Worm (Caenorhabditis elegans) whole organism, mixed stage, embryonic: ENCODE results near the gene spe-18.
A peak's percentile ranks its signal among the peaks of the same experiment; 100 is the strongest.

ENCODE experiments used
- M03D4.4 ChIP-seq: sonication (generic microtip); optimal IDR thresholded peaks from 2 replicates; lab custom pipeline; 2017; ENCODE audit warnings: mild to moderate bottlenecking, missing genetic modification characterization, missing compliant biosample characterization
- bed-3 ChIP-seq: fragments of 200-800 bp; sonication (Bioruptor generic); optimal IDR thresholded peaks from 3 replicates; lab custom pipeline; 2018; ENCODE audit warnings: mild to moderate bottlenecking, missing genetic modification characterization, moderate library complexity, missing compliant biosample characterization
- blmp-1 ChIP-seq: fragments of 150-350 bp; optimal IDR thresholded peaks from 2 replicates; lab custom pipeline; 2014; ENCODE audit warnings: missing biosample characterization, missing genetic modification characterization
- ceh-39 ChIP-seq: fragments of 150-350 bp; optimal IDR thresholded peaks from 2 replicates; lab custom pipeline; 2014; ENCODE audit warnings: missing biosample characterization, missing genetic modification characterization
- ceh-43 ChIP-seq: fragments of 200-800 bp; sonication (Bioruptor generic); optimal IDR thresholded peaks from 2 replicates; lab custom pipeline; 2018; ENCODE audit warnings: mild to moderate bottlenecking, missing genetic modification characterization, moderate library complexity, missing compliant biosample characterization
- ceh-83 ChIP-seq: fragments of 200-800 bp; sonication (Bioruptor generic); optimal IDR thresholded peaks from 2 replicates; lab custom pipeline; 2018; ENCODE audit warnings: mild to moderate bottlenecking, missing genetic modification characterization, missing compliant biosample characterization
- ces-1 ChIP-seq: fragments of 150-350 bp; optimal IDR thresholded peaks from 2 replicates; lab custom pipeline; 2014; ENCODE audit warnings: missing biosample characterization, missing genetic modification reagents, missing genetic modification characterization
- cnd-1 ChIP-seq: fragments of 200-800 bp; sonication (Bioruptor generic); optimal IDR thresholded peaks from 2 replicates; lab custom pipeline; 2018; ENCODE audit warnings: mild to moderate bottlenecking, missing genetic modification characterization, missing compliant biosample characterization
- drap-1 ChIP-seq: fragments of 200-800 bp; sonication (Bioruptor generic); optimal IDR thresholded peaks from 3 replicates; lab custom pipeline; 2018; ENCODE audit warnings: mild to moderate bottlenecking, missing genetic modification characterization, missing compliant biosample characterization
- elt-1 ChIP-seq: sonication (generic microtip); optimal IDR thresholded peaks from 2 replicates; lab custom pipeline; 2017; ENCODE audit warnings: missing genetic modification characterization, mild to moderate bottlenecking, missing compliant biosample characterization, antibody characterized with exemption, moderate library complexity, borderline replicate concordance; ENCODE audit not compliant: insufficient read depth
- elt-3 ChIP-seq: fragments of 150-350 bp; optimal IDR thresholded peaks from 2 replicates; lab custom pipeline; 2014; ENCODE audit warnings: missing biosample characterization, missing genetic modification characterization
- flh-1 ChIP-seq: fragments of 200-800 bp; sonication (Bioruptor generic); optimal IDR thresholded peaks from 2 replicates; lab custom pipeline; 2018; ENCODE audit warnings: mild to moderate bottlenecking, missing genetic modification characterization, moderate library complexity, missing compliant biosample characterization
- ham-2 ChIP-seq: fragments of 200-800 bp; sonication (Bioruptor generic); optimal IDR thresholded peaks from 2 replicates; lab custom pipeline; 2018; ENCODE audit warnings: mild to moderate bottlenecking, missing genetic modification characterization, missing compliant biosample characterization
- hlh-1 ChIP-seq: fragments of 150-350 bp; optimal IDR thresholded peaks from 2 replicates; lab custom pipeline; 2014; ENCODE audit warnings: missing biosample characterization, missing genetic modification reagents, missing genetic modification characterization
- lin-13 ChIP-seq: fragments of 150-350 bp; optimal IDR thresholded peaks from 2 replicates; lab custom pipeline; 2014; ENCODE audit warnings: missing biosample characterization, missing genetic modification characterization
- lin-32 ChIP-seq: fragments of 200-800 bp; sonication (Bioruptor generic); optimal IDR thresholded peaks from 2 replicates; lab custom pipeline; 2018; ENCODE audit warnings: mild to moderate bottlenecking, missing genetic modification characterization, missing compliant biosample characterization
- lsy-2 ChIP-seq: fragments of 150-350 bp; optimal IDR thresholded peaks from 2 replicates; lab custom pipeline; 2014; ENCODE audit warnings: missing biosample characterization, missing genetic modification characterization
- mab-5 ChIP-seq: fragments of 150-350 bp; optimal IDR thresholded peaks from 2 replicates; lab custom pipeline; 2014; ENCODE audit warnings: missing biosample characterization, missing genetic modification characterization
- mep-1 ChIP-seq: fragments of 150-350 bp; optimal IDR thresholded peaks from 2 replicates; lab custom pipeline; 2017; ENCODE audit warnings: missing biosample characterization, missing genetic modification reagents, missing genetic modification characterization, inconsistent platforms
- mls-2 ChIP-seq: sonication (generic microtip); optimal IDR thresholded peaks from 2 replicates; lab custom pipeline; 2016; ENCODE audit warnings: mild to moderate bottlenecking, missing genetic modification characterization, moderate library complexity, missing compliant biosample characterization
- nhr-12 ChIP-seq: fragments of 150-350 bp; optimal IDR thresholded peaks from 2 replicates; lab custom pipeline; 2014; ENCODE audit warnings: missing biosample characterization, missing genetic modification characterization
- nhr-2 ChIP-seq: fragments of 150-350 bp; optimal IDR thresholded peaks from 2 replicates; lab custom pipeline; 2014; ENCODE audit warnings: missing biosample characterization, missing genetic modification characterization
- nhr-237 ChIP-seq: fragments of 150-350 bp; optimal IDR thresholded peaks from 2 replicates; lab custom pipeline; 2014; ENCODE audit warnings: missing biosample characterization, missing genetic modification characterization
- nhr-28 ChIP-seq: fragments of 150-350 bp; optimal IDR thresholded peaks from 2 replicates; lab custom pipeline; 2014; ENCODE audit warnings: missing biosample characterization, missing genetic modification characterization
- nhr-76 ChIP-seq: sonication (generic microtip); optimal IDR thresholded peaks from 2 replicates; lab custom pipeline; 2017; ENCODE audit warnings: missing biosample characterization, missing genetic modification characterization
- pha-4 ChIP-seq: fragments of 150-350 bp; optimal IDR thresholded peaks from 2 replicates; lab custom pipeline; 2018; ENCODE audit warnings: missing biosample characterization, missing genetic modification reagents, missing genetic modification characterization
- sem-2 ChIP-seq: fragments of 200-800 bp; sonication (Bioruptor generic); optimal IDR thresholded peaks from 2 replicates; lab custom pipeline; 2018; ENCODE audit warnings: mild to moderate bottlenecking, missing genetic modification characterization, missing compliant biosample characterization
- snpc-4 ChIP-seq: fragments of 150-350 bp; optimal IDR thresholded peaks from 2 replicates; lab custom pipeline; 2014; ENCODE audit warnings: missing biosample characterization, missing genetic modification characterization
- sptf-1 ChIP-seq: sonication (generic microtip); optimal IDR thresholded peaks from 2 replicates; lab custom pipeline; 2017; ENCODE audit warnings: mild to moderate bottlenecking, missing genetic modification characterization, moderate library complexity, missing compliant biosample characterization
- tbx-8 ChIP-seq: fragments of 200-800 bp; sonication (Bioruptor generic); optimal IDR thresholded peaks from 2 replicates; lab custom pipeline; 2018; ENCODE audit warnings: mild to moderate bottlenecking, missing genetic modification characterization, moderate library complexity, missing compliant biosample characterization
- unc-120 ChIP-seq: sonication (generic microtip); optimal IDR thresholded peaks from 2 replicates; lab custom pipeline; 2017; ENCODE audit warnings: missing genetic modification characterization, missing compliant biosample characterization; ENCODE audit not compliant: poor library complexity, severe bottlenecking
- unc-39 ChIP-seq: fragments of 150-350 bp; optimal IDR thresholded peaks from 2 replicates; lab custom pipeline; 2014; ENCODE audit warnings: missing biosample characterization, missing genetic modification characterization
- unc-62 ChIP-seq: fragments of 150-350 bp; optimal IDR thresholded peaks from 2 replicates; lab custom pipeline; 2014; ENCODE audit warnings: missing biosample characterization, missing genetic modification reagents, missing genetic modification characterization
- zip-8 ChIP-seq: fragments of 150-350 bp; optimal IDR thresholded peaks from 2 replicates; lab custom pipeline; 2014; ENCODE audit warnings: missing biosample characterization, missing genetic modification characterization
- ztf-11 ChIP-seq: fragments of 150-350 bp; optimal IDR thresholded peaks from 2 replicates; lab custom pipeline; 2014; ENCODE audit warnings: missing biosample characterization, missing genetic modification characterization

spe-18 gene

DNA sequence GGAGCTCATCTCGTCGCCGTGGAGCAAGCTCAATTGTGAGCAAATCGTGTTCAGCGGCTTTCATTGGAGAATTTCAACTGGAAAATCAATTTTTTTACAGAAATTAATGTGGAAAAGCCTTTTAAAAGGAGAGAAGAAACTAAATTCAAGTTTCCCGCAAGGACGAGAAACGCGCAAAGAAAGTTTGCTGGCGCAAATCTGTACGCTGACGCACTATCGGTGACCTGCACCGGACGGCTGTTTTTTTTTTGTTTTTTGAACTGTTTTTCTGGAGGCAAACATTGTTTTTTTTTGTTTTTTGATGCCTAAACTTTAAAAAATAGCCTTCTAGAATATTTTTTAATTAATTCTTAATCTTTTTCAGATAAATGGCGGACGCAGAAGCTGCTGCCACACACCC lies 3.8 kb upstream of the spe-18 start, which contains the start of the genes hpr-17 and F32A11.1:
hpr-17 (minus strand) TSS at position 77 of the 400 bp plus-strand sequence.
F32A11.1 (plus strand) TSS at position 359 of the 400 bp plus-strand sequence.
- TF ChIP-seq hlh-1 (tag; lab: Kevin White, UChicago) (peak; percentile 12), M03D4.4 (tag; lab: Kevin White, UChicago) (no peak), elt-1 (tag; lab: Kevin White, UChicago) (no peak), flh-1 (GFP tag; lab: Kevin White, UChicago) (no peak), drap-1 (no peak), cnd-1 (tag; lab: Kevin White, UChicago) (no peak), nhr-237 (tag; lab: Kevin White, UChicago) (peak; percentile 56), lin-13 (tag; lab: Kevin White, UChicago) (peak; percentile 58), zip-8 (tag; lab: Kevin White, UChicago) (no peak), nhr-28 (tag; lab: Kevin White, UChicago) (no peak), unc-120 (tag; lab: Kevin White, UChicago) (no peak), pha-4 (tag; lab: Kevin White, UChicago) (peak; percentile 56), bed-3 (no peak), sptf-1 (tag; lab: Kevin White, UChicago) (peak; percentile 50), elt-3 (tag; lab: Kevin White, UChicago) (no peak), ham-2 (no peak), mls-2 (no peak), mab-5 (tag; lab: Kevin White, UChicago) (peak; percentile 26), nhr-12 (tag; lab: Kevin White, UChicago) (no peak), mep-1 (tag; lab: Kevin White, UChicago) (peak; percentile 73), blmp-1 (tag; lab: Kevin White, UChicago) (no peak), tbx-8 (no peak), lin-32 (GFP tag; lab: Kevin White, UChicago) (no peak), sem-2 (GFP tag; lab: Kevin White, UChicago) (no peak), lsy-2 (tag; lab: Kevin White, UChicago) (peak; percentile 67), ceh-43 (GFP tag; lab: Kevin White, UChicago) (no peak), snpc-4 (no peak), ceh-83 (no peak), ceh-39 (tag; lab: Kevin White, UChicago) (no peak), ztf-11 (tag; lab: Kevin White, UChicago) (peak; percentile 22), unc-62 (GFP tag; lab: Kevin White, UChicago) (no peak), ces-1 (peak; percentile 42), nhr-76 (no peak), unc-39 (tag; lab: Kevin White, UChicago) (no peak), nhr-2 (tag; lab: Kevin White, UChicago) (no peak)
- TF ChIP-seq, all 35 proteins: peak for 10

DNA sequence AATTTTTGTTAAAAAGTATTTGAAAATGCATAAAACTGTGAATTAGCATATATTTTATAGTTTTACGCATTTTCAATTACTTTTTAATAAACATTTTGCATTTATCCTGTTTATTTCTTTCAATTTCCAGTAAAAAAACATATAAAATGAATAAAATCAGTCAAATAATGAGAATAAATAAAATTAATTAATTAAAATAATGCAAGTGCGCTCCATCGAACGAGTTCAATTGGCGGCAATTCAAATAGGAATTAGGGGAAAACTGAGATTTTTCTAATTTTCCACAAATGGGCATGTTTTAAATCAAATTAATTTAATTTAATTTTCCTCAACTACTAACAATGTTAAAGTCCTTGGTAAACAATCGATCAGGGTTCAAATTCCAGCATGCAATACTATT lies 2.9 kb upstream of the spe-18 start:
- no peak for TF ChIP-seq elt-3 (tag; lab: Kevin White, UChicago)
- TF ChIP-seq blmp-1 (tag; lab: Kevin White, UChicago): no peak
- TF ChIP-seq tbx-8: no peak
- TF ChIP-seq ceh-83: no peak
- TF ChIP-seq ham-2: no peak
- no peak for TF ChIP-seq sem-2 (GFP tag; lab: Kevin White, UChicago)
- no peak for TF ChIP-seq mab-5 (tag; lab: Kevin White, UChicago)
- TF ChIP-seq pha-4 (tag; lab: Kevin White, UChicago): no peak
- TF ChIP-seq mep-1 (tag; lab: Kevin White, UChicago): no peak
- no peak for TF ChIP-seq elt-1 (tag; lab: Kevin White, UChicago)
- TF ChIP-seq lin-32 (GFP tag; lab: Kevin White, UChicago): no peak
- no peak for TF ChIP-seq ceh-39 (tag; lab: Kevin White, UChicago)
- TF ChIP-seq, all 35 proteins: peak for 0

DNA sequence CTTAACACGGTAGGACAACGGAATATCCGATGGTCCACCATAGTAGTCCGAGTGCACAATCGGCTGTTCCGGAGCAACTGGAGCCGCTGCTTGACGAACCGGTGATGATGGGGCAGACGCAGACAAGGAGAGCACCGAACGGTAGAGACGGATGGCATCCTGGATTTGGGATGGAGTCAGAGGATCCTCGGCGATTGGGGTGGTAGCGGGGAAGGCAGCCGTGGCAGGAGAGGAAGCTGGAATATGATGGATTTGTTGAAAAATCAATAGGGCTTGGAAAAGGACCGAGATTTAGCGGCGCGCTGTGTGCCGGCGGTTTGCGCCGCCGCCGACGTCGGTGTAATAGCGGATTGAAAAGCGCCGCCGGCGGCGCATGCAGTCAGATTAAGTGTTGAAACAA lies 790 bp downstream of the spe-18 start:
- TF ChIP-seq unc-62 (GFP tag; lab: Kevin White, UChicago) (no peak), zip-8 (tag; lab: Kevin White, UChicago) (no peak), ceh-43 (GFP tag; lab: Kevin White, UChicago) (no peak), cnd-1 (tag; lab: Kevin White, UChicago) (no peak), bed-3 (no peak), unc-39 (tag; lab: Kevin White, UChicago) (no peak)
